Worm (Caenorhabditis elegans): ENCODE data around the gene srh-74.

DNA sequence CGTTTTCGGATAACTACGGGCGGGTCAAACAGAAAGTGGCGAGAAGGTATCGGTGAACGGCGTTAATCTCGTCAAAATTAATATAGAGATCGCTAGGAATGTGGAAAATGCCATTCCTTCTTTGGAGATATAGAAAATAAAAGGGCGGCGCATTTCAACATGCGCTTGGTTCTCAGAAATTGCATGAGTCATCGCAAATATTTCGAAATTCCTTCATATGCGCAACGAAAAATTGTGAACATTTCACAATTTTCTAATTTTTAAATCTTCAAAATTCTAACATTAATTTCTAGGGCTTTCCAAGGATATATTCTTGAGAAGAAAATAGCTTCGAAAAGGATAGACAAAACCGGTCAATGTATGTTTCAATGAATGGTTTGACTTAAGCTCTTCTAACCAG lies 30.3 kb upstream of the srh-74 start:
- TF ChIP-seq rpc-1 (optimal IDR thresholded peaks at IDR 0.05), result no peak
- TF ChIP-seq rpc-1 (tag; optimal IDR thresholded peaks at IDR 0.05), result no peak
- no peak for TF ChIP-seq ets-4 (GFP tag; optimal IDR thresholded peaks at IDR 0.05)
- no peak for TF ChIP-seq nhr-179 (tag; optimal IDR thresholded peaks at IDR 0.05)
- TF ChIP-seq lir-1 (GFP tag; conservative IDR thresholded peaks at IDR 0.05), result no peak
- no peak for TF ChIP-seq nhr-120 (GFP tag; IDR thresholded peaks at IDR 0.05)
- TF ChIP-seq ama-1 (optimal IDR thresholded peaks at IDR 0.05), result no peak
- no peak for TF ChIP-seq ama-1 (GFP tag; optimal IDR thresholded peaks at IDR 0.05)
- no peak for TF ChIP-seq F57A8.1 (GFP tag; optimal IDR thresholded peaks at IDR 0.05)
- no peak for TF ChIP-seq snpc-4 (GFP tag; optimal IDR thresholded peaks at IDR 0.05)
- TF ChIP-seq snpc-4 (tag; optimal IDR thresholded peaks at IDR 0.05), result no peak
- no peak for TF ChIP-seq Y53G8AR.9 (GFP tag; conservative IDR thresholded peaks at IDR 0.05)
- TF ChIP-seq attf-6 (GFP tag; IDR thresholded peaks at IDR 0.05), result no peak
- no peak for TF ChIP-seq tbx-9 (tag; optimal IDR thresholded peaks at IDR 0.05; ENCODE audit: borderline replicate concordance)
- no peak for TF ChIP-seq ceh-79 (tag; optimal IDR thresholded peaks at IDR 0.05)
